Fruit fly (Drosophila melanogaster) whole organism, embryonic: Measurements from ENCODE around the gene CG6168.

Experiments
- Asciz ChIP-seq: fragments of 200-800 bp; sonication (Bioruptor generic); optimal IDR thresholded peaks from 2 replicates; lab custom pipeline; 2017; ENCODE audit warnings: missing biosample characterization, mild to moderate bottlenecking, missing genetic modification characterization, missing genetic modification reagents
- BtbVII ChIP-seq: fragments of 200-800 bp; sonication (Bioruptor generic); optimal IDR thresholded peaks from 3 replicates; lab custom pipeline; 2017; ENCODE audit warnings: missing biosample characterization, mild to moderate bottlenecking, missing genetic modification characterization
- CG10147 ChIP-seq: fragments of 200-800 bp; sonication (Bioruptor generic); optimal IDR thresholded peaks from 2 replicates; lab custom pipeline; 2019; ENCODE audit warnings: missing biosample characterization, mild to moderate bottlenecking, missing genetic modification characterization, moderate library complexity
- CG10543 ChIP-seq: fragments of 200-800 bp; sonication (Bioruptor generic); optimal IDR thresholded peaks from 3 replicates; lab custom pipeline; 2017; ENCODE audit warnings: missing biosample characterization, mild to moderate bottlenecking, missing genetic modification characterization, moderate library complexity
- CG10979 ChIP-seq: fragments of 200-800 bp; sonication (Bioruptor generic); optimal IDR thresholded peaks from 2 replicates; lab custom pipeline; 2018; ENCODE audit warnings: missing biosample characterization, mild to moderate bottlenecking, missing genetic modification characterization, moderate library complexity
- CG11504 ChIP-seq: fragments of 200-800 bp; sonication (Bioruptor generic); optimal IDR thresholded peaks from 3 replicates; lab custom pipeline; 2019; ENCODE audit warnings: missing biosample characterization, mild to moderate bottlenecking, missing genetic modification characterization, moderate library complexity
- CG12219 ChIP-seq: fragments of 200-800 bp; sonication (Bioruptor generic); optimal IDR thresholded peaks from 3 replicates; lab custom pipeline; 2018; ENCODE audit warnings: missing biosample characterization, mild to moderate bottlenecking, missing genetic modification characterization
- CG13296 ChIP-seq: fragments of 200-800 bp; sonication (Bioruptor generic); optimal IDR thresholded peaks from 3 replicates; lab custom pipeline; 2018; ENCODE audit warnings: missing biosample characterization, mild to moderate bottlenecking, missing genetic modification characterization
- CG14710 ChIP-seq: fragments of 200-800 bp; sonication (Bioruptor generic); optimal IDR thresholded peaks from 3 replicates; lab custom pipeline; 2019; ENCODE audit warnings: missing biosample characterization, mild to moderate bottlenecking, missing genetic modification characterization, moderate library complexity
- CG15601 ChIP-seq: fragments of 200-800 bp; sonication (Bioruptor generic); optimal IDR thresholded peaks from 3 replicates; lab custom pipeline; 2019; ENCODE audit warnings: missing biosample characterization, mild to moderate bottlenecking, missing genetic modification characterization, moderate library complexity
- CG16779 ChIP-seq: fragments of 200-800 bp; sonication (Bioruptor generic); IDR thresholded peaks from 2 replicates; pipeline ENCODE4 v1.3.6; 2022; ENCODE audit warnings: missing biosample characterization, missing genetic modification characterization
- CG16813 ChIP-seq: fragments of 200-800 bp; sonication (Bioruptor generic); IDR thresholded peaks from 3 replicates; pipeline ENCODE4 v1.3.6; 2022; ENCODE audit warnings: missing biosample characterization, missing genetic modification characterization; ENCODE audit not compliant: partially characterized antibody
- CG17359 ChIP-seq: fragments of 200-800 bp; sonication (Bioruptor generic); optimal IDR thresholded peaks from 3 replicates; lab custom pipeline; 2018; ENCODE audit warnings: missing biosample characterization, mild to moderate bottlenecking, missing genetic modification characterization, moderate library complexity
- CG17361 ChIP-seq: fragments of 200-800 bp; sonication (Bioruptor generic); IDR thresholded peaks from 3 replicates; pipeline ENCODE4 v1.3.6; 2022; ENCODE audit warnings: missing biosample characterization, missing genetic modification characterization
- CG2712 ChIP-seq: fragments of 200-800 bp; optimal IDR thresholded peaks from 3 replicates; lab custom pipeline; 2019; ENCODE audit warnings: missing biosample characterization, mild to moderate bottlenecking, missing genetic modification characterization, moderate library complexity
- CG31224 ChIP-seq: fragments of 200-800 bp; sonication (Bioruptor generic); IDR thresholded peaks from 2 replicates; pipeline ENCODE4 v1.3.6; 2022; ENCODE audit warnings: missing biosample characterization, missing genetic modification characterization
- CG3407 ChIP-seq: fragments of 200-800 bp; sonication (Bioruptor generic); optimal IDR thresholded peaks from 2 replicates; lab custom pipeline; 2018; ENCODE audit warnings: missing biosample characterization, mild to moderate bottlenecking, missing genetic modification characterization
- CG34224 ChIP-seq: fragments of 200-800 bp; sonication (Bioruptor generic); IDR thresholded peaks from 3 replicates; pipeline ENCODE4 v1.3.6; 2022; ENCODE audit warnings: missing biosample characterization, missing genetic modification characterization; ENCODE audit not compliant: partially characterized antibody
- CG3726 ChIP-seq: fragments of 200-800 bp; sonication (Bioruptor generic); IDR thresholded peaks from 3 replicates; pipeline ENCODE4, ENCODE4 v1.3.6; 2022; ENCODE audit warnings: missing biosample characterization, missing genetic modification characterization
- CG3838 ChIP-seq: fragments of 200-800 bp; sonication (Bioruptor generic); optimal IDR thresholded peaks from 3 replicates; lab custom pipeline; 2016; ENCODE audit warnings: missing biosample characterization, missing genetic modification characterization
- CG3995 ChIP-seq: fragments of 200-800 bp; sonication (Bioruptor generic); optimal IDR thresholded peaks from 3 replicates; lab custom pipeline; 2016; ENCODE audit warnings: missing biosample characterization, missing genetic modification characterization
- CG4360 ChIP-seq: fragments of 200-800 bp; sonication (Bioruptor generic); IDR thresholded peaks from 2 replicates; pipeline ENCODE4 v1.3.6; 2022; ENCODE audit warnings: missing biosample characterization, missing genetic modification characterization
- CG6689 ChIP-seq: fragments of 200-800 bp; sonication (Bioruptor generic); IDR thresholded peaks from 2 replicates; pipeline ENCODE4 v1.3.6; 2022; ENCODE audit warnings: missing biosample characterization, missing genetic modification characterization
- CG8944 ChIP-seq: fragments of 200-800 bp; sonication (Bioruptor generic); optimal IDR thresholded peaks from 3 replicates; lab custom pipeline; 2016; ENCODE audit warnings: missing biosample characterization, missing genetic modification characterization
- Deaf1 ChIP-seq: fragments of 200-800 bp; optimal IDR thresholded peaks from 3 replicates; lab custom pipeline; 2019; ENCODE audit warnings: missing biosample characterization, mild to moderate bottlenecking, missing genetic modification characterization, moderate library complexity
- Doc2 ChIP-seq: fragments of 200-800 bp; sonication (Bioruptor generic); IDR thresholded peaks from 2 replicates; pipeline ENCODE4 v1.3.6; 2022; ENCODE audit warnings: missing biosample characterization, missing genetic modification characterization
- Ets65A ChIP-seq: fragments of 200-800 bp; sonication (Bioruptor generic); peaks from one replicate; lab custom pipeline; 2016; ENCODE audit warnings: missing biosample characterization, missing genetic modification characterization
- HLH3B ChIP-seq: fragments of 200-800 bp; sonication (Bioruptor generic); IDR thresholded peaks from 2 replicates; pipeline ENCODE4 v1.3.6; 2022; ENCODE audit warnings: missing biosample characterization, missing genetic modification characterization
- Lhr ChIP-seq: fragments of 200-800 bp; sonication (Bioruptor generic); optimal IDR thresholded peaks from 3 replicates; lab custom pipeline; 2017; ENCODE audit warnings: mild to moderate bottlenecking, missing biosample characterization, missing genetic modification reagents, missing genetic modification characterization
- Meics ChIP-seq: fragments of 200-800 bp; sonication (Bioruptor generic); optimal IDR thresholded peaks from 2 replicates; lab custom pipeline; 2017; ENCODE audit warnings: missing biosample characterization, mild to moderate bottlenecking, missing genetic modification characterization
- Ptx1 ChIP-seq: fragments of 200-800 bp; sonication (Bioruptor generic); IDR thresholded peaks from 2 replicates; pipeline ENCODE4 v1.3.6; 2022; ENCODE audit warnings: missing biosample characterization, missing genetic modification characterization
- Sox102F ChIP-seq: fragments of 200-800 bp; sonication (Bioruptor generic); optimal IDR thresholded peaks from 2 replicates; lab custom pipeline; 2018; ENCODE audit warnings: missing biosample characterization, mild to moderate bottlenecking, missing genetic modification characterization, moderate library complexity
- Tbp ChIP-seq: fragments of >200 bp; optimal IDR thresholded peaks from 2 replicates; lab custom pipeline; 2018; ENCODE audit warnings: missing biosample characterization, missing genetic modification characterization
- bcd ChIP-seq: fragments of 200-800 bp; sonication (Bioruptor generic); optimal IDR thresholded peaks from 2 replicates; lab custom pipeline; 2017; ENCODE audit warnings: missing biosample characterization, mild to moderate bottlenecking, missing genetic modification characterization
- cg ChIP-seq: fragments of 200-800 bp; sonication (Bioruptor generic); optimal IDR thresholded peaks from 3 replicates; lab custom pipeline; 2019; ENCODE audit warnings: missing biosample characterization, mild to moderate bottlenecking, missing genetic modification characterization, moderate library complexity
- crol ChIP-seq: fragments of 200-800 bp; sonication (Bioruptor generic); IDR thresholded peaks from 2 replicates; pipeline ENCODE4 v1.3.6; 2022; ENCODE audit warnings: missing biosample characterization, missing genetic modification characterization
- dpn ChIP-seq, 2 experiments: fragments of 200-800 bp; sonication (Bioruptor generic); optimal IDR thresholded peaks; 3 replicates each; lab custom pipeline; 2016; ENCODE audit warnings: missing biosample characterization in 2 of 2, missing genetic modification characterization in 2 of 2
- exex ChIP-seq: fragments of 200-800 bp; sonication (Bioruptor generic); optimal IDR thresholded peaks from 4 replicates; lab custom pipeline; 2018; ENCODE audit warnings: missing biosample characterization, mild to moderate bottlenecking, missing genetic modification characterization, moderate library complexity
- fru ChIP-seq: fragments of >200 bp; optimal IDR thresholded peaks from 2 replicates; lab custom pipeline; 2017
- gcm ChIP-seq: fragments of 200-800 bp; sonication (Bioruptor generic); optimal IDR thresholded peaks from 2 replicates; lab custom pipeline; 2019; ENCODE audit warnings: missing biosample characterization, mild to moderate bottlenecking, missing genetic modification characterization, moderate library complexity
- ken ChIP-seq: fragments of 200-800 bp; sonication (Bioruptor generic); IDR thresholded peaks from 3 replicates; pipeline ENCODE4 v1.3.6; 2022; ENCODE audit warnings: missing biosample characterization, missing genetic modification characterization
- nau ChIP-seq: fragments of 200-800 bp; sonication (Bioruptor generic); optimal IDR thresholded peaks from 3 replicates; lab custom pipeline; 2017; ENCODE audit warnings: missing biosample characterization, mild to moderate bottlenecking, missing genetic modification characterization, missing genetic modification reagents
- nerfin-2 ChIP-seq: fragments of 200-800 bp; sonication (Bioruptor generic); IDR thresholded peaks from 2 replicates; pipeline ENCODE4 v1.3.6; 2022; ENCODE audit warnings: missing biosample characterization, missing genetic modification characterization; ENCODE audit not compliant: partially characterized antibody
- nmo ChIP-seq: fragments of 200-800 bp; sonication (Bioruptor generic); optimal IDR thresholded peaks from 2 replicates; lab custom pipeline; 2018; ENCODE audit warnings: missing biosample characterization, mild to moderate bottlenecking, missing genetic modification characterization, moderate library complexity
- otp ChIP-seq: fragments of 200-800 bp; sonication (Bioruptor generic); IDR thresholded peaks from 3 replicates; pipeline ENCODE4, ENCODE4 v1.3.6; 2022; ENCODE audit warnings: missing biosample characterization, missing genetic modification characterization
- pros ChIP-seq: fragments of 200-800 bp; sonication (Bioruptor generic); optimal IDR thresholded peaks from 3 replicates; lab custom pipeline; 2019; ENCODE audit warnings: missing biosample characterization, mild to moderate bottlenecking, missing genetic modification characterization, moderate library complexity
- pzg ChIP-seq: fragments of 200-800 bp; sonication (Bioruptor generic); optimal IDR thresholded peaks from 3 replicates; lab custom pipeline; 2018; ENCODE audit warnings: missing biosample characterization, mild to moderate bottlenecking, missing genetic modification characterization, moderate library complexity
- repo ChIP-seq: fragments of 200-800 bp; sonication (Bioruptor generic); optimal IDR thresholded peaks from 2 replicates; lab custom pipeline; 2016; ENCODE audit warnings: missing biosample characterization, missing genetic modification characterization

CG6168 gene

DNA sequence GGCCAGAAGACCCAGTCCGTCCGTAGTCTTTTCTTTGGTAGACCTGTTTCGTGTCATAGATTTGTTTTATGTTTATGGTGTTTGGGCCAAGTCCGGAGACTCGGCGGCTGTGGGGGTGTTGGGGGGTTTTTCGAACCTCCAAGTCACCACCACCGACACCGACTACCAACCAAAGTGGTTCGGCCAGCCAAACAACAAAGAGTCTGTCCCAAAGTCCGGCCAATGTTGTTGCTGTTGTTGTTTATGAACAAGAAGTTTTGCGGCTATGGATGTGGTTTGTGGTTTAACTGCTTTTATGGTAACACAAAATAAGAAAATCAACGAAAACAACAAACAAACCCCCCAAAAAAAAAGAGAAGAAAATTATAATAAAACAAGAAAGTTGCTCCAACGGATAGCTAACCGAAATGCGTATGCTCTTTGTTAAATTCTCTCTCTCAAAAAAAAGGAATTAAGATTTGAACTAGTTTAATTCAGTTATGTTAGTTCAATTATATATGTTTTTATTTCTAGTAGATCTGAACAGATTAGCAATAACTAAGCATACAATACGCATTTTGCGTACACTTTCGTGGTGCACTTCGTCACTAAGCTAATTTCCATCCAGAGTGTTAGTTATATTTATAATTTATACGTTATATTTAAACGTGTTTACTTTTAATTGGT lies 6.6 kb upstream of the CG6168 start (continued):
- TF ChIP-seq CG15601 (tag; lab: Kevin White, UChicago) (no peak), pros (GFP tag; lab: Kevin White, UChicago) (peak; percentile 46), exex (tag; lab: Kevin White, UChicago) (no peak), CG31224 (GFP tag; lab: Robert Waterston, UW) (0 out of 2 replicates have a peak, but pooled peaks have one; percentile 11), pzg (GFP tag; lab: Kevin White, UChicago) (no peak), CG10979 (peak; percentile 49), Ptx1 (GFP tag; lab: Robert Waterston, UW) (peak; percentile 63), CG6689 (GFP tag; lab: Robert Waterston, UW) (peak; percentile 45; the same call in 1 of the 2 replicates), bcd (GFP tag; lab: Kevin White, UChicago) (peak; percentile 8), CG12219 (GFP tag; lab: Kevin White, UChicago) (peak; percentile 4), CG17361 (GFP tag; lab: Robert Waterston, UW) (peak; percentile 35; the same call in 2 of the 3 replicates), Sox102F (GFP tag; lab: Kevin White, UChicago) (peak; percentile 37), Meics (peak; percentile 77), CG11504 (tag; lab: Kevin White, UChicago) (peak; percentile 63), cg (GFP tag; lab: Kevin White, UChicago) (no peak), CG4360 (peak; percentile 67), CG3838 (no peak), HLH3B (peak; percentile 27; the same call in 1 of the 2 replicates), CG2712 (tag; lab: Kevin White, UChicago) (peak; percentile 69), CG10147 (GFP tag; lab: Kevin White, UChicago) (peak; percentile 51), Doc2 (GFP tag; lab: Robert Waterston, UW) (no peak), CG16813 (no peak), nmo (GFP tag; lab: Kevin White, UChicago) (peak; percentile 52), CG17359 (tag; lab: Kevin White, UChicago) (peak; percentile 1), CG16779 (GFP tag; lab: Robert Waterston, UW) (no peak), Asciz (GFP tag; lab: Kevin White, UChicago) (peak; percentile 45), CG14710 (tag; lab: Kevin White, UChicago) (peak; percentile 49)

DNA sequence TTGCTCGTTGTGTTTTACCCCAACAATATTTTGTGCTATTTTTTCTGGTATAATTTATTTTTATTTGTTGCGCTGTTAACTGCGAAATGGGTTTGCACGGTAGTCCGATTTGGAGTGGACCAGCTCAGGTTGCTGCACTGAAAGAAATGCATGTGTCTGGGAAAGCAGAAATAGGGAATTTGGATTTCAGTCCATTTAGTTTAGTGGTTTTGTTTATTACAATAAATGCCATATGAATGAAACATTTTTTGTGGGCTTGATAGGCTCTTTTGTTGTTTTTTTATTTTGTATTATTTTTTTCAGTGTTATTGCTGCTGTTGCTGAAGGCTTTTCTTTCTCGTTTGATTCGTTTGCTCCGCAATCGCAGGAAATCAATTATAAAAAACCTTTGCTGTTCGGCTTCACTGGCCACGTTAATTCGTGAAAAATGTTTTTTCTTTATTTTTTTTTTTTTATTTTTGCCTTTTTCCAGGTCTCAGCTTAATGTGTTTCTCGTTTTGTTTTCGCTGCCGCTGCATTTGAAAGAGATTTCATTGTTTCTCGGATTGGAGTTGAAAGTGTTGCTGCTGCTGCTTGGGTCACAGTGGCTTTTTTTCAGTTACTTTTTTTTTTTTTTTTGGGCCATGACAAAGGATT lies 4.3 kb upstream of the CG6168 start:
- TF ChIP-seq dpn (GFP tag; optimal IDR thresholded peaks at IDR 0.05; lab: Kevin White, UChicago) (peak; percentile 74 to 78), crol (GFP tag; lab: Robert Waterston, UW) (peak; percentile 38; the same call in 1 of the 2 replicates), ken (GFP tag; lab: Robert Waterston, UW) (peak; percentile 61; the same call in 2 of the 3 replicates), gcm (GFP tag; lab: Kevin White, UChicago) (peak; percentile 53), CG3726 (GFP tag; lab: Robert Waterston, UW) (peak; percentile 79), Deaf1 (tag; lab: Kevin White, UChicago) (peak; percentile 14), CG13296 (GFP tag; lab: Kevin White, UChicago) (peak; percentile 29), nau (GFP tag; lab: Kevin White, UChicago) (peak; percentile 65), BtbVII (peak; percentile 37), Lhr (no peak), CG34224 (GFP tag; lab: Robert Waterston, UW) (no peak), otp (peak; percentile 84; the same call in 2 of the 3 replicates), exex (tag; lab: Kevin White, UChicago) (no peak), repo (GFP tag; lab: Kevin White, UChicago) (peak; percentile 51), fru (no peak), nerfin-2 (GFP tag; lab: Robert Waterston, UW) (no peak), Ets65A (GFP tag; lab: Kevin White, UChicago) (peak; percentile 97), Tbp (GFP tag; lab: Kevin White, UChicago) (no peak), CG3407 (GFP tag; lab: Kevin White, UChicago) (peak; percentile 33), CG8944 (GFP tag; lab: Kevin White, UChicago) (peak; percentile 66), CG10543 (GFP tag; lab: Kevin White, UChicago) (no peak), CG3995 (GFP tag; lab: Kevin White, UChicago) (peak; percentile 5)
